Fruit fly (Drosophila melanogaster) whole organism, embryonic: ENCODE data around the gene Prp3.

Source experiments
- Atf6 ChIP-seq: fragments of 200-800 bp; sonication (Bioruptor generic); IDR thresholded peaks from 2 replicates; pipeline ENCODE4 v1.3.6; 2022; ENCODE audit warnings: missing biosample characterization, missing genetic modification characterization
- B-H2 ChIP-seq: fragments of 200-800 bp; sonication (Bioruptor generic); optimal IDR thresholded peaks from 2 replicates; lab custom pipeline; 2018; ENCODE audit warnings: missing biosample characterization, mild to moderate bottlenecking, missing genetic modification characterization
- Bgb ChIP-seq: fragments of 200-800 bp; sonication (Bioruptor generic); IDR thresholded peaks from 2 replicates; pipeline ENCODE4 v1.3.6; 2022; ENCODE audit warnings: missing biosample characterization, missing genetic modification characterization; ENCODE audit not compliant: partially characterized antibody
- BtbVII ChIP-seq: fragments of 200-800 bp; sonication (Bioruptor generic); optimal IDR thresholded peaks from 3 replicates; lab custom pipeline; 2017; ENCODE audit warnings: missing biosample characterization, mild to moderate bottlenecking, missing genetic modification characterization
- CG1024 ChIP-seq: fragments of 200-800 bp; sonication (Bioruptor generic); IDR thresholded peaks from 2 replicates; pipeline ENCODE4 v1.3.6; 2022; ENCODE audit warnings: missing biosample characterization, missing genetic modification characterization
- CG10267 ChIP-seq: fragments of 200-800 bp; sonication (Bioruptor generic); optimal IDR thresholded peaks from 2 replicates; lab custom pipeline; 2018; ENCODE audit warnings: missing biosample characterization, mild to moderate bottlenecking, missing genetic modification characterization, moderate library complexity
- CG11695 ChIP-seq: fragments of 200-800 bp; sonication (Bioruptor generic); IDR thresholded peaks from 3 replicates; pipeline ENCODE4 v1.3.6; 2022; ENCODE audit warnings: missing biosample characterization, missing genetic modification characterization
- CG12071 ChIP-seq: fragments of 200-800 bp; sonication (Bioruptor generic); optimal IDR thresholded peaks from 3 replicates; lab custom pipeline; 2018; ENCODE audit warnings: missing biosample characterization, mild to moderate bottlenecking, missing genetic modification characterization
- CG12219 ChIP-seq: fragments of 200-800 bp; sonication (Bioruptor generic); optimal IDR thresholded peaks from 3 replicates; lab custom pipeline; 2018; ENCODE audit warnings: missing biosample characterization, mild to moderate bottlenecking, missing genetic modification characterization
- CG12391 ChIP-seq: fragments of 200-800 bp; sonication (Bioruptor generic); optimal IDR thresholded peaks from 3 replicates; lab custom pipeline; 2018; ENCODE audit warnings: missing biosample characterization, mild to moderate bottlenecking, missing genetic modification characterization, moderate library complexity
- CG13894 ChIP-seq: fragments of 200-800 bp; sonication (Bioruptor generic); optimal IDR thresholded peaks from 3 replicates; lab custom pipeline; 2018; ENCODE audit warnings: missing biosample characterization, mild to moderate bottlenecking, missing genetic modification characterization, moderate library complexity
- CG17385 ChIP-seq: fragments of 200-800 bp; sonication (Bioruptor generic); optimal IDR thresholded peaks from 3 replicates; lab custom pipeline; 2018; ENCODE audit warnings: missing biosample characterization, mild to moderate bottlenecking, missing genetic modification characterization
- CG17568 ChIP-seq: fragments of 200-800 bp; sonication (Bioruptor generic); optimal IDR thresholded peaks from 2 replicates; lab custom pipeline; 2018; ENCODE audit warnings: missing biosample characterization, mild to moderate bottlenecking, missing genetic modification characterization, moderate library complexity
- CG18262 ChIP-seq: fragments of 200-800 bp; optimal IDR thresholded peaks from 3 replicates; lab custom pipeline; 2019; ENCODE audit warnings: missing biosample characterization, mild to moderate bottlenecking, missing genetic modification characterization, moderate library complexity
- CG31441 ChIP-seq: fragments of 200-800 bp; sonication (Bioruptor generic); IDR thresholded peaks from 2 replicates; pipeline ENCODE4 v1.3.6; 2022; ENCODE audit warnings: missing biosample characterization, missing genetic modification characterization
- CG34376 ChIP-seq: fragments of 200-800 bp; sonication (Bioruptor generic); optimal IDR thresholded peaks from 2 replicates; lab custom pipeline; 2018; ENCODE audit warnings: missing biosample characterization, mild to moderate bottlenecking, missing genetic modification characterization
- CG4360 ChIP-seq: fragments of 200-800 bp; sonication (Bioruptor generic); IDR thresholded peaks from 2 replicates; pipeline ENCODE4 v1.3.6; 2022; ENCODE audit warnings: missing biosample characterization, missing genetic modification characterization
- CG6175 ChIP-seq: fragments of 200-800 bp; sonication (Bioruptor generic); IDR thresholded peaks from 3 replicates; pipeline ENCODE4 v1.3.6; 2022; ENCODE audit warnings: missing biosample characterization, missing genetic modification characterization
- CG8478 ChIP-seq: fragments of >200 bp; optimal IDR thresholded peaks from 2 replicates; lab custom pipeline; 2018
- D19A ChIP-seq: fragments of 200-800 bp; optimal IDR thresholded peaks from 3 replicates; lab custom pipeline; 2019; ENCODE audit warnings: missing biosample characterization, mild to moderate bottlenecking, missing genetic modification characterization, moderate library complexity
- Dip3 ChIP-seq: fragments of 200-800 bp; sonication (Bioruptor generic); optimal IDR thresholded peaks from 3 replicates; lab custom pipeline; 2016; ENCODE audit warnings: missing biosample characterization, missing genetic modification characterization
- Lpt ChIP-seq: fragments of >200 bp; optimal IDR thresholded peaks from 2 replicates; lab custom pipeline; 2018; ENCODE audit warnings: missing biosample characterization, missing genetic modification characterization
- MBD-R2 ChIP-seq: fragments of 200-800 bp; sonication (Bioruptor generic); IDR thresholded peaks from 2 replicates; pipeline ENCODE4 v1.3.6; 2022; ENCODE audit warnings: missing biosample characterization, missing genetic modification characterization
- Scr ChIP-seq: fragments of 200-800 bp; sonication (Bioruptor generic); IDR thresholded peaks from 2 replicates; pipeline ENCODE4 v1.3.6; 2022; ENCODE audit warnings: missing biosample characterization, missing genetic modification characterization; ENCODE audit not compliant: partially characterized antibody
- Side ChIP-seq: fragments of 200-800 bp; sonication (Bioruptor generic); optimal IDR thresholded peaks from 2 replicates; lab custom pipeline; 2016; ENCODE audit warnings: missing biosample characterization, missing genetic modification characterization
- Ssrp ChIP-seq: fragments of 200-800 bp; sonication (Bioruptor generic); optimal IDR thresholded peaks from 2 replicates; lab custom pipeline; 2018; ENCODE audit warnings: missing biosample characterization, mild to moderate bottlenecking, missing genetic modification characterization, moderate library complexity
- bigmax ChIP-seq: fragments of 200-800 bp; sonication (Bioruptor generic); optimal IDR thresholded peaks from 2 replicates; lab custom pipeline; 2018; ENCODE audit warnings: missing biosample characterization, mild to moderate bottlenecking, missing genetic modification characterization
- caup ChIP-seq: fragments of 200-800 bp; sonication (Bioruptor generic); optimal IDR thresholded peaks from 3 replicates; lab custom pipeline; 2017; ENCODE audit warnings: missing biosample characterization, mild to moderate bottlenecking, missing genetic modification characterization, moderate library complexity; ENCODE audit not compliant: severe bottlenecking
- chinmo ChIP-seq: fragments of 200-800 bp; sonication (Bioruptor generic); IDR thresholded peaks from 4 replicates; pipeline ENCODE4 v1.3.6; 2022; ENCODE audit warnings: missing biosample characterization, missing genetic modification characterization; ENCODE audit not compliant: partially characterized antibody
- crol ChIP-seq: fragments of 200-800 bp; sonication (Bioruptor generic); IDR thresholded peaks from 2 replicates; pipeline ENCODE4 v1.3.6; 2022; ENCODE audit warnings: missing biosample characterization, missing genetic modification characterization
- ems ChIP-seq: fragments of 200-800 bp; sonication (Bioruptor generic); optimal IDR thresholded peaks from 3 replicates; lab custom pipeline; 2016; ENCODE audit warnings: missing biosample characterization, missing genetic modification characterization
- esg ChIP-seq: fragments of 200-800 bp; sonication (Bioruptor generic); conservative IDR thresholded peaks from 2 replicates; pipeline ENCODE4 v1.3.6; 2022; ENCODE audit warnings: missing biosample characterization, missing genetic modification characterization
- ftz-f1 ChIP-seq: fragments of 200-800 bp; sonication (Bioruptor generic); optimal IDR thresholded peaks from 2 replicates; lab custom pipeline; 2016; ENCODE audit warnings: missing biosample characterization, missing genetic modification characterization
- gcm ChIP-seq: fragments of 200-800 bp; sonication (Bioruptor generic); optimal IDR thresholded peaks from 2 replicates; lab custom pipeline; 2019; ENCODE audit warnings: missing biosample characterization, mild to moderate bottlenecking, missing genetic modification characterization, moderate library complexity
- gt ChIP-seq: fragments of 200-800 bp; sonication (Bioruptor generic); IDR thresholded peaks from 2 replicates; pipeline ENCODE4 v1.3.6; 2022; ENCODE audit warnings: missing biosample characterization, missing genetic modification characterization
- h ChIP-seq: fragments of >200 bp; optimal IDR thresholded peaks from 2 replicates; lab custom pipeline; 2017
- kah ChIP-seq: fragments of 200-800 bp; sonication (Bioruptor generic); optimal IDR thresholded peaks from 2 replicates; lab custom pipeline; 2018; ENCODE audit warnings: missing biosample characterization, mild to moderate bottlenecking, missing genetic modification characterization
- mirr ChIP-seq: fragments of 200-800 bp; sonication (Bioruptor generic); optimal IDR thresholded peaks from 3 replicates; lab custom pipeline; 2018; ENCODE audit warnings: missing biosample characterization, mild to moderate bottlenecking, missing genetic modification characterization
- org-1 ChIP-seq: fragments of 200-800 bp; sonication (Bioruptor generic); optimal IDR thresholded peaks from 2 replicates; lab custom pipeline; 2017; ENCODE audit warnings: missing biosample characterization, missing genetic modification characterization
- pho ChIP-seq: fragments of 200-800 bp; sonication (Bioruptor generic); optimal IDR thresholded peaks from 2 replicates; lab custom pipeline; 2016; ENCODE audit warnings: missing biosample characterization, missing genetic modification characterization
- pzg ChIP-seq: fragments of 200-800 bp; sonication (Bioruptor generic); optimal IDR thresholded peaks from 3 replicates; lab custom pipeline; 2018; ENCODE audit warnings: missing biosample characterization, mild to moderate bottlenecking, missing genetic modification characterization, moderate library complexity
- repo ChIP-seq: fragments of 200-800 bp; sonication (Bioruptor generic); optimal IDR thresholded peaks from 2 replicates; lab custom pipeline; 2016; ENCODE audit warnings: missing biosample characterization, missing genetic modification characterization
- run ChIP-seq: fragments of 200-800 bp; sonication (Bioruptor generic); optimal IDR thresholded peaks from 3 replicates; lab custom pipeline; 2018; ENCODE audit warnings: missing biosample characterization, mild to moderate bottlenecking, missing genetic modification characterization
- sd ChIP-seq: fragments of 200-800 bp; sonication (Bioruptor generic); optimal IDR thresholded peaks from 3 replicates; lab custom pipeline; 2018; ENCODE audit warnings: missing biosample characterization, mild to moderate bottlenecking, missing genetic modification characterization, moderate library complexity
- slbo ChIP-seq: fragments of 200-800 bp; sonication (Bioruptor generic); IDR thresholded peaks from 2 replicates; pipeline ENCODE4 v1.3.6; 2022; ENCODE audit warnings: missing biosample characterization, missing genetic modification characterization
- tll ChIP-seq, 2 experiments: fragments of 200-800 bp in 1 of 2; fragments of >200 bp in 1 of 2; sonication (Bioruptor generic) in 1 of 2; optimal IDR thresholded peaks; 2 replicates each; lab custom pipeline; 2017 to 2019; ENCODE audit warnings: missing biosample characterization in 2 of 2, missing genetic modification characterization in 2 of 2, mild to moderate bottlenecking in 1 of 2, moderate library complexity in 1 of 2
- tup ChIP-seq: fragments of 200-800 bp; sonication (Bioruptor generic); optimal IDR thresholded peaks from 2 replicates; lab custom pipeline; 2016; ENCODE audit warnings: missing biosample characterization, mild to moderate bottlenecking, missing genetic modification characterization, moderate library complexity
- twi ChIP-seq: fragments of 200-800 bp; optimal IDR thresholded peaks from 2 replicates; lab custom pipeline; 2019; ENCODE audit warnings: missing biosample characterization, mild to moderate bottlenecking, missing genetic modification characterization, moderate library complexity
- vnd ChIP-seq: fragments of 200-800 bp; sonication (Bioruptor generic); IDR thresholded peaks from 3 replicates; pipeline ENCODE4 v1.3.6; 2022; ENCODE audit warnings: missing biosample characterization, missing genetic modification characterization; ENCODE audit not compliant: partially characterized antibody

The Prp3 gene

dm6 chr3L:19896892-19897684, 13.0 kb upstream of the Prp3 start (continued):
- TF ChIP-seq CG12391 (tag; lab: Kevin White, UChicago) (peak; percentile 51), pzg (peak; percentile 40), CG18262 (peak; percentile 12), CG17385 (GFP tag; lab: Kevin White, UChicago) (peak; percentile 26), CG12071 (peak; percentile 39), esg (GFP tag; lab: Robert Waterston, UW) (0 out of 2 replicates have a peak, but pooled peaks have one; percentile 15), caup (GFP tag; lab: Kevin White, UChicago) (peak; percentile 30), MBD-R2 (peak; percentile 30; the same call in 1 of the 2 replicates), pho (peak; percentile 24), Side (peak; percentile 30), Atf6 (no peak), CG4360 (GFP tag; lab: Robert Waterston, UW) (peak; percentile 95), Scr (0 out of 2 replicates have a peak, but pooled peaks have one; percentile 15), repo (GFP tag; lab: Kevin White, UChicago) (no peak), run (tag; lab: Kevin White, UChicago) (no peak), ems (GFP tag; lab: Kevin White, UChicago) (no peak), CG6175 (GFP tag; lab: Robert Waterston, UW) (peak; percentile 64; the same call in 2 of the 3 replicates), CG31441 (GFP tag; lab: Robert Waterston, UW) (0 out of 2 replicates have a peak, but pooled peaks have one; percentile 34), vnd (no peak), h (lab: Kevin White, UChicago) (no peak), Ssrp (tag; lab: Kevin White, UChicago) (peak; percentile 27), tup (GFP tag; lab: Kevin White, UChicago) (no peak), chinmo (GFP tag; lab: Robert Waterston, UW) (peak; percentile 74; the same call in 2 of the 4 replicates), CG12219 (GFP tag; lab: Kevin White, UChicago) (no peak)

- TF ChIP-seq org-1 (no peak), CG11695 (GFP tag; lab: Robert Waterston, UW) (0 out of 3 replicates have a peak, but pooled peaks have one; percentile 6), CG4360 (GFP tag; lab: Robert Waterston, UW) (peak; percentile 70; the same call in 1 of the 2 replicates), chinmo (GFP tag; lab: Robert Waterston, UW) (peak; percentile 82; the same call in 3 of the 4 replicates), CG1024 (no peak), crol (GFP tag; lab: Robert Waterston, UW) (no peak), sd (tag; lab: Kevin White, UChicago) (peak; percentile 75), gt (GFP tag; lab: Robert Waterston, UW) (no peak), kah (GFP tag; lab: Kevin White, UChicago) (peak; percentile 3), CG8478 (lab: Kevin White, UChicago) (no peak), bigmax (GFP tag; lab: Kevin White, UChicago) (peak; percentile 49), BtbVII (GFP tag; lab: Kevin White, UChicago) (no peak), Dip3 (GFP tag; lab: Kevin White, UChicago) (no peak), CG34376 (GFP tag; lab: Kevin White, UChicago) (peak; percentile 4), tll (GFP tag; optimal IDR thresholded peaks at IDR 0.05; lab: Kevin White, UChicago) (peak in 1 of 2 experiments; percentile 73), ftz-f1 (peak; percentile 20), gcm (GFP tag; lab: Kevin White, UChicago) (no peak), slbo (GFP tag; lab: Robert Waterston, UW) (no peak), Lpt (GFP tag; lab: Kevin White, UChicago) (no peak), D19A (tag; lab: Kevin White, UChicago) (peak; percentile 20), CG13894 (tag; lab: Kevin White, UChicago) (peak; percentile 43), CG10267 (tag; lab: Kevin White, UChicago) (no peak), mirr (GFP tag; lab: Kevin White, UChicago) (peak; percentile 12), Bgb (GFP tag; lab: Robert Waterston, UW) (0 out of 2 replicates have a peak, but pooled peaks have one; percentile 29), twi (tag; lab: Kevin White, UChicago) (peak; percentile 5), CG17568 (peak; percentile 10), B-H2 (peak; percentile 5)
These were observed 12.5 kb upstream of the Prp3 start for dm6 chr3L:19897685-19898009.
